Worm (Caenorhabditis elegans): Measurements from ENCODE around the gene M01B2.10.
"Not testable (repeated sequence)": the region's sequence is repeated elsewhere in the genome, so short reads cannot be mapped to it uniquely, and the experiment has no call there.

The M01B2.10 gene

ce11 chrV:15216705-15217104, 45.5 kb downstream of the M01B2.10 start, which contains the start of gene sri-25:
sri-25 (plus strand) TSS chrV:15217005.
- TF ChIP-seq Y105C5A.15 (GFP tag; IDR thresholded peaks at IDR 0.05) = no peak
- TF ChIP-seq fkh-10 (GFP tag; optimal IDR thresholded peaks at IDR 0.05) = no peak
- no peak for TF ChIP-seq ceh-62 (tag; optimal IDR thresholded peaks at IDR 0.05)
- TF ChIP-seq rbr-2 (tag; optimal IDR thresholded peaks at IDR 0.05) = no peak
- no peak for TF ChIP-seq zfp-3 (GFP tag; conservative IDR thresholded peaks at IDR 0.05)
- TF ChIP-seq mxl-2 (GFP tag; conservative IDR thresholded peaks at IDR 0.05) = no peak
- TF ChIP-seq ceh-44 (GFP tag; IDR thresholded peaks at IDR 0.05) = no peak
- TF ChIP-seq nhr-6 (tag; optimal IDR thresholded peaks at IDR 0.05) = no peak
- TF ChIP-seq daf-12 (tag; optimal IDR thresholded peaks at IDR 0.05) = no peak
- no peak for TF ChIP-seq egl-43 (GFP tag; IDR thresholded peaks at IDR 0.05)
- TF ChIP-seq gei-8 (GFP tag; optimal IDR thresholded peaks at IDR 0.05) = no peak
- no peak for TF ChIP-seq lin-1 (GFP tag; IDR thresholded peaks at IDR 0.05)
- no peak for TF ChIP-seq ceh-20 (GFP tag; IDR thresholded peaks at IDR 0.05)
- no peak for TF ChIP-seq tag-97 (GFP tag; IDR thresholded peaks at IDR 0.05)

ce11 chrV:15215175-15215574, 47.1 kb downstream of the M01B2.10 start, which contains the start of gene sri-26:
sri-26 (plus strand) TSS chrV:15215475.
- TF ChIP-seq F37D6.2 (tag; optimal IDR thresholded peaks at IDR 0.05); set-16 (GFP tag; IDR thresholded peaks at IDR 0.05); hlh-11 (tag; optimal IDR thresholded peaks at IDR 0.05): not testable (repeated sequence)

ce11 chrV:15211869-15212268, 50.4 kb downstream of the M01B2.10 start, which contains the start of gene sri-24:
sri-24 (plus strand) TSS chrV:15212169.
- TF ChIP-seq Y5F2A.4 (GFP tag; optimal IDR thresholded peaks at IDR 0.05); madf-5 (GFP tag; IDR thresholded peaks at IDR 0.05); lin-29 (GFP tag; IDR thresholded peaks at IDR 0.05): not testable (repeated sequence)
